Fruit fly (Drosophila melanogaster) S2 (cell line): ENCODE data around the gene CG13065.

Experiments used
- CG8478 ChIP-seq: fragments of >200 bp; optimal IDR thresholded peaks from 2 replicates; lab custom pipeline; 2018
- CTCF ChIP-seq, 2 experiments: fragments of >200 bp; optimal IDR thresholded peaks; 2 replicates each; lab custom pipeline; 2018

Gene CG13065

dm6 chr3L:16295447-16295846 is 18.2 kb downstream of the CG13065 start, which contains the start of gene CG4962:
CG4962 (minus strand) TSS chr3L:16295547.
- TF ChIP-seq CTCF (optimal IDR thresholded peaks at IDR 0.05; lab: Kevin White, UChicago) (no peak), CG8478 (lab: Kevin White, UChicago) (no peak)

dm6 chr3L:16301153-16301552 is 23.9 kb downstream of the CG13065 start, which contains the start of gene CG4982:
CG4982 (plus strand) TSS chr3L:16301453.
- no peak for TF ChIP-seq CG8478 (lab: Kevin White, UChicago)
- no peak for TF ChIP-seq CTCF (optimal IDR thresholded peaks at IDR 0.05; lab: Kevin White, UChicago)

dm6 chr3L:16303078-16303477 is 25.8 kb downstream of the CG13065 start, which contains the start of gene CG13044:
CG13044 (minus strand) TSS chr3L:16303178.
- TF ChIP-seq CTCF (optimal IDR thresholded peaks at IDR 0.05; lab: Kevin White, UChicago), result no peak
- TF ChIP-seq CG8478 (lab: Kevin White, UChicago), result no peak

DNA sequence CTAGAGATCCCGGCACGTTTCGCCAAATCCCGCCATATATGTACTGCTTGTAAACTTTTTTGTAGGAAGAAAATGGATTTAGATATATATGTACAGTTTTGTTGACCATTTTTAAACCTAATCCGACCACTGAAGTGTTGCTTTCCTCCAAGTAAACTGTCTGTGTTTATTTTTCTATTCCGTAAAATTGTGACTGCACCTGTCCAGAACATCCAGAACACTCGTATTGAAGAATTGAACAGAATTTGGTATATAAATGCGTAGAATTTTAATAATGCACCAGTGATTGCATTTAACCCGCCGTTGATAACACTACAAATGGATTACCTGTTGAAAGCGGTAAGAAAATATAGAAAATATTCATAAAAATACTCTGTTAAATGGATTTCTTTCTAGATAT is 26.7 kb downstream of the CG13065 start, which contains the start of gene CG43249:
Gene CG43249 (plus strand): TSS at position 301 of the 400 bp plus-strand sequence.
- no peak for TF ChIP-seq CTCF (optimal IDR thresholded peaks at IDR 0.05; lab: Kevin White, UChicago)
- TF ChIP-seq CG8478 (lab: Kevin White, UChicago), result no peak

DNA sequence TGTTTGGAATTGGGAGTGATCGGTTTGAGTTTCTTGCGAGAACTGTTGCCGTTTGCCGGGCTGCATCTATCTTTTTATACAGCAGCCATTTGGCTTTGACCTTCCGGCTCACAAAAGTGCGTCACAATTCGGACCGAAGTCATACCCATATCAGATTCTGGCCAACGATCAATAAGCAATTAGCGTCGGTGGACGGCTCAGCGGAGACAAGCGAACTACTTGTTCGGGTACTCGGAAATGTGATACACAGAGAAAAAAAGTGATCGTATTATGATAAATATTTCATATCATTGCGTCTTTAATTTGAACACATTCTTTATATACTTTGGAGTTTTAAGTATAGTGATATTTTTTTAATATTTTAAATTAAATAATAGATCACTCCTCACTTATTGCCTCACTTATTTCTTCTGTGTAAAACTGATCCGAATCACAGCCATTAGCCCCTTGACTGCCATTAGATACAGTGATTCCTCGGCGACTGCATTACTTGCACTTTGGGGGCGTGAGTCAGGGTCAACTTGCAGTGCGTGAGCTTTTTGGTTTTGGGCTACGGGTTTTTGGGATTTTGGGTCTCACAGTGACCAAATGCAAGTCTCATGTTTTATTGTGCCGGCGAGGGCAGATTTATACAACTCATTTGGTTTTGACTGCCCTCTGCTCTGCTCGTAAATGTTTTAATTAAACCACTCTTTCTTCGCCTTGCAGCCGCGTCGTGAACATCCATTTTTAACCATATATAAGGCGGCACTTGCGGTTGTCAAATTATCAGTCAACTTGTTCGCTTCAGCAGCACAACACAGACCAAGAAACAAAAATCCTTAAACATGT is 28.8 kb downstream of the CG13065 start, which contains the start of the genes CG13043 and CG13063:
Gene CG13043 (minus strand): TSS at position 51 of the 831 bp plus-strand sequence.
Gene CG13063 (plus strand): TSS at position 781 of the 831 bp plus-strand sequence.
- no peak for TF ChIP-seq CG8478 (lab: Kevin White, UChicago)
- TF ChIP-seq CTCF (optimal IDR thresholded peaks at IDR 0.05; lab: Kevin White, UChicago), result no peak

DNA sequence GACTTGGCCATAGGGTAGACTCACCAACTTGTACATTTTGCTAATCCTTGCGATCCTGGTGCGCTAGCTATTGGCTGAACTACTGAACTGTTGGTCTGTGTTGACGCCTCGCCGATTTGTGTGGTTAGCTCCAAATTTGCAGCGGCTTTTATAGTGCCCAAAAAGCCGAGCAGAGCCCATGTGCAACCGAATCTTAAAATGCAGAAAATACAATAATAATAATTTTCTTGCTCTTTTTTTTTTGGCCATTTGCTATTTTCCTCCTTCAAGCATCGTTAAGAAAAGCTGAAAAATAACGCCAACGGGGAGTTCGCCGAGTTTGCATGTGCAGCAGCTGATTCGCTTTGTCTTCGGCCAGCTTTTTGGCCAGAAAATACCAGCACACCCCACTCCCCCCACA is 31.1 kb downstream of the CG13065 start, which contains the start of gene CG13042:
Gene CG13042 (minus strand): TSS at position 101 of the 400 bp plus-strand sequence.
- TF ChIP-seq CG8478 (lab: Kevin White, UChicago) (no peak), CTCF (optimal IDR thresholded peaks at IDR 0.05; lab: Kevin White, UChicago) (no peak)

DNA sequence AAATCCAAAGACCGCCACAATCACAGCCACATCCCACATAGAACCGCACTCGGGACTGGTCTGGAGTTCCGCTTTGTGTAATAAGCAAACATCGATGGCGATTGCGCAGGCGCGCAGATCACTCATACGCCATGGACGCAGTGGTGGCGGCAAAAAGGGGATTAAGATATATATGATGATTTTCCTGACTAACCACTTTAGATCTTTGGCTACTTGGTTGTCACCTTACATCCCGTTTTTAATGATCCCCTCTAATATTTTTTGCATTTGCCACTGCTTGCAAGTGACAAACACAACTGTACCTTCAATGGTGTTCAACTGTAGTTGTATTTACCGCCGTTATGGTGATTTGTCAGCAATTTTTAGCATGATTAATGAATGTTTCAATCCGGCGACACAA is 32.7 kb downstream of the CG13065 start:
- TF ChIP-seq CG8478 (lab: Kevin White, UChicago), result no peak
- no peak for TF ChIP-seq CTCF (optimal IDR thresholded peaks at IDR 0.05; lab: Kevin White, UChicago)

DNA sequence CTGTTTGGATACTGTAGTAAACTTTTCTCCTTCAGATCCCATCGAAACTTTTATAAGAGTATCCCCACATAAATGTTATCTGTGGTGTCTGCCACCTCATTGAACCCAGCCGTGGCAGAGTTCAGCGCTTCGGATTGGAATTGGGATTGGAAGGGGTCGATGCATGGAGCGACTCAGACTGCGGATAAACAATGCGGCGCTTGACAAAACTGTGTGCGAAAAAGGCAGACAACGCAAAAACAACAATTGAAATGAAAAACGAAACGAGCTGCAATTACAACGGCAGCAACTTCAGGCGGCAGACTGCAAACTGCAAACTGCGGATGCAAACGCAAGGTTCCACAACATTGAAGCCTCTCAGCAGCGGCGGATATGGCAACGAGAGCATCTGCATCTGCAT is 36.8 kb downstream of the CG13065 start, which contains the start of gene CG13062:
Gene CG13062 (plus strand): TSS at position 301 of the 400 bp plus-strand sequence.
- TF ChIP-seq CTCF (optimal IDR thresholded peaks at IDR 0.05; lab: Kevin White, UChicago) (no peak), CG8478 (lab: Kevin White, UChicago) (no peak)

dm6 chr3L:16317724-16318123 is 40.5 kb downstream of the CG13065 start, which contains the start of gene Nplp3:
Nplp3 (plus strand) TSS chr3L:16318024.
- TF ChIP-seq CTCF (optimal IDR thresholded peaks at IDR 0.05; lab: Kevin White, UChicago) (no peak), CG8478 (lab: Kevin White, UChicago) (no peak)

dm6 chr3L:16319399-16319906 is 42.2 kb downstream of the CG13065 start, which contains the start of the genes CG13041 and CG13060:
CG13041 (minus strand) TSS chr3L:16319526.
CG13060 (plus strand) TSS chr3L:16319856.
- TF ChIP-seq CTCF (optimal IDR thresholded peaks at IDR 0.05; lab: Kevin White, UChicago) (no peak), CG8478 (lab: Kevin White, UChicago) (no peak)

dm6 chr3L:16321172-16321571 is 43.9 kb downstream of the CG13065 start, which contains the start of gene CG42718:
CG42718 (minus strand) TSS chr3L:16321272.
- TF ChIP-seq CTCF (optimal IDR thresholded peaks at IDR 0.05; lab: Kevin White, UChicago) (no peak), CG8478 (lab: Kevin White, UChicago) (no peak)

DNA sequence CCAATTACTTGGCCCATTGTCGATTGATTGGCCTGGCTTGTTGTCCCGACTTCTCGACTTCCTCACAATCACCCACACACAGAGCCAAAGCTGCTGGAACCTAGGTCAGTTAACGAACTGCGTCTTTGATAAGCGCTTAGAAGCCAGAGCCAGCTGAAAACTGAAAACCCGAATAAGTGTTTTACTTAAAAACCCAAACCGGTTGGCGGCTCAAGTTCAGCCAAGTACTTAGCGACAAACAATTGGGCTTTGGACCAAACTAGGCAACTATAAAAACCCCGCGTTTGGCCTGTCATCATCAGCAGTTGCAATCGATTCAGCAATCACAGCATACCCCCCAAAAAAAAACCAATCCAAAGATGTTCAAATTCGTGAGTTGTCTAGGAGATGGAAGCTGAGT is 46.1 kb downstream of the CG13065 start, which contains the start of gene CG13059:
Gene CG13059 (plus strand): TSS at position 301 of the 400 bp plus-strand sequence.
- TF ChIP-seq CTCF (optimal IDR thresholded peaks at IDR 0.05; lab: Kevin White, UChicago) (no peak), CG8478 (lab: Kevin White, UChicago) (no peak)

DNA sequence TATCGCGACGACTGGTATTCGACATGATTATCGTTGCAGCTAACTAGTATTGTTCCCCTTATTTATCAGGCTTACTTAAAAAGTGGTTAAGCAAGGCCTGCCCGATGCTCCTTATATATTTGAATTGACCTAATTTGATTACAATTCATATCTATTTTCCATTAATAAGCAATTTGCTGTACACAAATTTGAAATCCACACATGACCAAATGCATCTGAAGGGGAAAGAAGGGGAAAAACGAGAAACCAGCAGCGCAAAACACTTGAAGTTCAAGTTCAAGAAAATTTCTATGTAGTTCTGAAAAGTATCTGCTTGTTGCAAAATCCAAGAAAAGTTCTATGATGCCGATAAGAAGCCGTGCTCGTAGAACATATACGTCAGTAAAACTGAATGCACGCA is 49.4 kb downstream of the CG13065 start, which contains the start of the genes CG13040 and CG13039:
Gene CG13040 (minus strand): TSS at position 101 of the 400 bp plus-strand sequence.
Gene CG13039 (minus strand): TSS at position 106 of the 400 bp plus-strand sequence.
- TF ChIP-seq CTCF (optimal IDR thresholded peaks at IDR 0.05; lab: Kevin White, UChicago), result no peak
- TF ChIP-seq CG8478 (lab: Kevin White, UChicago), result no peak

- TF ChIP-seq CG8478 (lab: Kevin White, UChicago) (no peak), CTCF (optimal IDR thresholded peaks at IDR 0.05; lab: Kevin White, UChicago) (no peak)
These were observed 50.5 kb downstream of the CG13065 start, which contains the start of gene CG13038 for dm6 chr3L:16327776-16328175. CG13038 (minus strand) TSS chr3L:16327893.
